Worm (Caenorhabditis elegans): Measurements from ENCODE around the gene C03G5.14.

The C03G5.14 gene

DNA sequence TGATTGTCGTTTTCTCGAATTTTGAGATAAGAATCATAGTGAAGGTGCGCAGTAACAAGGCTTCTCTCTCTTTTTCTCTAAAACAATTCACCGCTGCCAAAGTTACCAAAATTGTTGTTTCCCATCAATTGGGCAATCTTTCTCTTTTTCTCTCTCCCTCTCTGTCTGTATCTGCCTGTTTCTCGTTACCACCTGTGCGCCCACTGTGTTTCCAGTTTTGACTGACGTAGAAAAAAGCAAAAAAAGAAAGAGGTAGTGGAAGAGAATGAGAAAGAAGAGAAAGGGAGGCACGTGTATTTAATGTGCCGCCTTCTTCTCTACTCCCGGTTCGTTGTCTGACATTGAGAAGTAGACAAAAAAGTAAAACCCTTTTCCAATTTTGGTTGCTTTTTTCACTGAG is 28.4 kb downstream of the C03G5.14 start:
- TF ChIP-seq dao-5 (tag; optimal IDR thresholded peaks at IDR 0.05) (no peak), him-1 (tag; optimal IDR thresholded peaks at IDR 0.05) (no peak), W03F9.2 (tag; optimal IDR thresholded peaks at IDR 0.05) (no peak)

DNA sequence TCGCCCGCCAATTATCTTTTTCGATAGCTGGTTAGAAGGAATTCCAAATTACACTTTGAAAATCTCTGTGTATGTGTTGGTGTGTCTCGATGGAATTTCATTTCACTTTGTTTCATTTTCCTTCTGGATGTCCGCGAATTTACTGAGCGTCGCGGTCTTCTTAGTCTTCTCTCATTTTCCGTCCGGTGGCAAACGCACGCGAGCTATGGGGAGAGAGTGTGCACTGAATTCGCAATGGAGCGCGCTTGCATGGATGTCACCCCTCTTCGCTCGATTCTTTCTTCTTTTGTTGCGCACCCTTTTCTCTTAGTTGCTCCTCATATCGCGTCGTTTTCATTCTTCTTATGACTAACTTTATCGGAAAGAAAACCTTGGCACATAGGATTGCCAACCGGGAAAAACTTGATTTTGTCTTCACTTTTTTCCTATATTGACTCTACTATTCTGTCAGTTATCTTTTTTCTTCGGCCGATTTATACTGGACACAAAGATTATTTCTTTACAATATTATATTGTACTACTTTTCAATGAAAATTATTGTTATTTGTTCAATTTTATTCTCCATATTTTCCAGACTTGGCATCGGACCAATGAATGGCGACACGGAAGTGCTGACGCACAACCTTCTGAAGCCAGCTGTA is 30.1 kb downstream of the C03G5.14 start, which contains the start of gene dhhc-14:
TSS of gene dhhc-14 (plus strand) at position 591 of the 641 bp plus-strand sequence.
- TF ChIP-seq dao-5 (tag; optimal IDR thresholded peaks at IDR 0.05) (no peak), him-1 (tag; optimal IDR thresholded peaks at IDR 0.05) (no peak), W03F9.2 (tag; optimal IDR thresholded peaks at IDR 0.05) (no peak)

DNA sequence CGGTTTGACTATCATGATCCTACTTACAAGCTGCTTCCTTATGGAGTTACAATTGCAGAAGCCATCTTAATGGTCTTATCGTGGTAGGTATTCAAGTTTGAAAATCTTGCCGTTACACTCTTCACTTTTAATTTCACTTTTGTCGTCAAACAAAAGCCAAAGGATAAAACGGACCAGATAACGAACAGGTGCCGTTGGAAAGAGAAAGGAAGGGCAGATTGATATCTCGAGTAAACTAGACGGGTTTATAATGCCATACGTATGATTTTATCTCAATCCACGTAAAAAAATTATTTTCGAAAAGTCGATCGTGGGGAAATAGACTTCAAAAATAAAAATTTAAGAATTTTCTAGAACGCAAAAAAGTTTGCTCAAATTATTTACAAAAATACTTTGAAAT is 32.3 kb downstream of the C03G5.14 start:
- no peak for TF ChIP-seq dao-5 (tag; optimal IDR thresholded peaks at IDR 0.05)
- no peak for TF ChIP-seq W03F9.2 (tag; optimal IDR thresholded peaks at IDR 0.05)
- TF ChIP-seq him-1 (tag; optimal IDR thresholded peaks at IDR 0.05), result no peak

DNA sequence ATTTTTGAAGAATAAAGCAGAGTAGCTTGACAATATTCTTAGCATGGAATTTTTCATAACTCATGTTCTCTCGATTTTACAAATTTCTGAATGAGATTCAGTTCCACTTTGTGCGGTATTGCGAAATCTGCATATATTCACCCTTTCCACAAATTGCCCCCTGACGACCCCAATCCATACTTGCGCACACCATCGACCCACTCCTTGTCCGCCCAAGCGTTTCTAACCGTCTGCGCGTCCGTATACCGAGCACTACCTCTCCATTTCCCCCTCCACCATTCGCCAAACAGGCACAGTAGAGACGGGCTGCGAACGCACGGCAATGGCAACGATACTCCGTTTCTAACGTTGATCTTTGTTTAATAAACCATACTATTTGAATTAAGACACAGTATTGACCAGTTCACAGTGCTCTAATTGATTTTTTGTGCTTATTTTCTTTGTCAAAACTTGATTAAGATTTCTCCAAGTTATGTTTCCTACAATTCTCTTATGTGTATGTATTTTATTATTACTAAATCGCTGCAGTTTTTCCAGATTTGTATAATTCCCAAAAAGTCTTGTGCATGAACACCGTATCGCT is 35.0 kb downstream of the C03G5.14 start, which contains the start of gene utx-1:
TSS of gene utx-1 (plus strand) at position 533 of the 583 bp plus-strand sequence.
- no peak for TF ChIP-seq him-1 (tag; optimal IDR thresholded peaks at IDR 0.05)
- TF ChIP-seq W03F9.2 (tag; optimal IDR thresholded peaks at IDR 0.05), result no peak
- no peak for TF ChIP-seq dao-5 (tag; optimal IDR thresholded peaks at IDR 0.05)

DNA sequence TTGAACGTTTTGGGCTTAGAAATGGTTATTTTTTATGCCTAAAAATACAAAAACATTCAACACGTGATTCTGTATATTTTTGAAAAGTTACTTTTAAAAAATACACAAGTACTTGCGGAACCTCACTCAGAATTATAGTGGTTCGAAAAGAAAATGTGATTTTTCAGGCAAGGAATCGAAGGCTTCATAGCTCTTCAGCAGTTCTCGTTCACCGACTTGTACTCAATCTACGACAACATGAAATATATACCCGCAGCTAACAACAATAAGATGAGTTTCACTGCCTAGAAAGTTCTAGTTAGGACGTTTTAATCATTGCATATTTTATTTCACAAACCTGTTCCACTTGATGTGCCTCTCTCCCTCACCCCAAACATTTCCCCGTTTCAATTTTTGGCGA is 40.9 kb downstream of the C03G5.14 start:
- no peak for TF ChIP-seq W03F9.2 (tag; optimal IDR thresholded peaks at IDR 0.05)
- TF ChIP-seq him-1 (tag; optimal IDR thresholded peaks at IDR 0.05), result no peak

DNA sequence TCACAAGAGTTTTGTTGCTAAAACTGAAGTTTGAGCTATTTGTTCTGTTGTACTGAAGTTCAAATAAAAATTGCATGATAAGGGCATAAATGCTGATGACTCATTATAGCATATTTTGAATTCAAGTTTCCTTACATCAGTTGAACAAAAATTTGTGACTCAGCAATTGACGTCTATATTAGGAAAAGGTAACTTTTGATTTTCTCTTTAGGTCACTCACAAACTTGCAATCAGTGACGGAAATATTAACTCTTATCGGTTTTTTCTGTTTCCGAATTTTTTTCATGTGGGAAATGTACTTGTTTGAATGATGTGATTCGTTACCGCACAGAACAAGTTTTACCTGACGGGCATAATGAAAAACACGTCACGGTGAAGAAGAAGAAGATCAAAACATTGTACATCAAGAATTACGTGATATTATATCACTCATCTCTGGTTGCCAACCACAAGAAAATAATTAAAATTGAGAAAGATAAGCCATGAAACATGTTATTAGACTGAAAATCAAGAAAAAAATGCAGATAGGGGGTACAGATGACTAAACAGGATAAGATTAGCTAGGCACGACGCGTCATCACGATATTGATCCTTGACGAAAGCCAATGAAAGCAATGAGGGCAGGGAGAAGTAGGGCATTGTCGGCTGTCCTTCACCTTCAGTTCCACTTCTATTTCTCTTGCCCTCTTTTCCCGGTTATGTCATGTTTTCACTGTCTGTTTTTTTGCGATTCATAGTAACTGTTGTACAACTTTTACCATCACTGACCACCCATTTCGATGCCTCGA is 42.1 kb downstream of the C03G5.14 start:
- TF ChIP-seq dao-5 (tag; optimal IDR thresholded peaks at IDR 0.05), result no peak
- no peak for TF ChIP-seq W03F9.2 (tag; optimal IDR thresholded peaks at IDR 0.05)
- TF ChIP-seq him-1 (tag; optimal IDR thresholded peaks at IDR 0.05), result no peak

DNA sequence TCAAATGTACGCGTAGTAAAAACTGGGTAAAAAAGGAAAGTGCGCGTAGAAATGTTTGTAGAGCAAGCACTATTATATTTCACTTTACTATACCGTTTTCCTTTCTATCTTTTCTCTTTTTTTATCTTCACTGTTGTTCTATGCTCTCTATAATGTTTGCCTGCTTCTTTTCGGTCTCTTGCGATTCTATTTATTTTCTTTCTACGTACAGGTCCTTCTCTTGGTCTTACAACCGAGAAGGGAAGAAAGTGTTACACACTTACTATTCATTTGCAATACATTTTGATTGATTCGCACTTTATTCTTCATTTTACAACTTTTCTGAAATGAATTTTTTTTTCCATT is 42.7 kb downstream of the C03G5.14 start:
- TF ChIP-seq dao-5 (tag; optimal IDR thresholded peaks at IDR 0.05) (no peak), W03F9.2 (tag; optimal IDR thresholded peaks at IDR 0.05) (no peak), him-1 (tag; optimal IDR thresholded peaks at IDR 0.05) (no peak)

DNA sequence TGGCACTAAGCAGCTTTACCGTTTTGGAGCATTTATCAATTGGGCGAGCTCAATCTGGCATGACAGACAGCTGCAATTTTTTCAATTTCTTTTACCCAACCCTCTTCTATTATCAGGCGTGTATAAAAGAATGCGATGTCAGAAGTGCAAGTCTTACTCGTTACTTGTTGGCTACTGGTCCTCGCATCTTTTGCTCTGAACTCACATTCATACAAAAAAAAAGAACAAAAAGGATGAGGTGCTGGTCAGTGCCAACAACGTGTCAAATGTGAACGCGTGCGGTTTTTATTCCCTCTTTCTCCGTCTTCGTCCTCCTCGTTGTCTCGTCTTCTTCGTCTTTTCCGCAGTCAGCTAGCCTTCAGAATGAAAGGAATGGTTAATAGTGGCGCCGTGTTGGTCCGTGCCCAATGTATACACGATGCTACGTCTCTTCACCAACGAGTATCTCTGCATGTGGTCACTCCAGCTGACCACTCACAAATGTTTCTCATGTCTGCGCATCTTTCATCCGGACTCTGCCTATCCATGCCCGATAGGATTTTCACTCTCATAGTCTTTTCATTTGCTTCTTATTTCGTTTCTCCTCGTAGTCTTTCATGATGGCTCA is 44.2 kb downstream of the C03G5.14 start:
- no peak for TF ChIP-seq him-1 (tag; optimal IDR thresholded peaks at IDR 0.05)
- no peak for TF ChIP-seq dao-5 (tag; optimal IDR thresholded peaks at IDR 0.05)
- TF ChIP-seq W03F9.2 (tag; optimal IDR thresholded peaks at IDR 0.05), result no peak

DNA sequence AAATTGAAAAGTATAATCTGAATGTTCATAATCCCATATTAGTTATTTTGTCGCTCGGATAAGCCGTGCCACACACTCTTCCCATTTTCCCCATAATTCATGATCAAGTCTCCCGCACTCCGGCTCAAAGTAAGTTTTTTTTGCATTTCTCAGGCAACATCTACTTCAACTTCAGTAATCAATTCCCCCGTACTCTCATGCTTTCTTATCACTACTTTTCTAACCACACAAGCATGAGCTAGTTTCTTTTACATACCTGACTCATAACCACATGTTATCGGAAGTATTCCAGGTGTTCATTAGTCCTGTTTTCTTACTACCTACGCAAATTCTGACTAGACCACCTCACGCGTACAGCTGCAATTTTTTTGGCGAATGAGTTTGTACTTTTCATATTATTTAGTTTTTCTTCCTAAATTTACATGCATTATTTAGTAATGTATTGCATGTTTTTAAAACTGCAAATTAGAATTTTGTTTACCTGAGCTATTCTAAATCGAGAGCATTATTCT is 44.9 kb downstream of the C03G5.14 start:
- TF ChIP-seq dao-5 (tag; optimal IDR thresholded peaks at IDR 0.05), result no peak
- no peak for TF ChIP-seq W03F9.2 (tag; optimal IDR thresholded peaks at IDR 0.05)
- TF ChIP-seq him-1 (tag; optimal IDR thresholded peaks at IDR 0.05), result no peak

DNA sequence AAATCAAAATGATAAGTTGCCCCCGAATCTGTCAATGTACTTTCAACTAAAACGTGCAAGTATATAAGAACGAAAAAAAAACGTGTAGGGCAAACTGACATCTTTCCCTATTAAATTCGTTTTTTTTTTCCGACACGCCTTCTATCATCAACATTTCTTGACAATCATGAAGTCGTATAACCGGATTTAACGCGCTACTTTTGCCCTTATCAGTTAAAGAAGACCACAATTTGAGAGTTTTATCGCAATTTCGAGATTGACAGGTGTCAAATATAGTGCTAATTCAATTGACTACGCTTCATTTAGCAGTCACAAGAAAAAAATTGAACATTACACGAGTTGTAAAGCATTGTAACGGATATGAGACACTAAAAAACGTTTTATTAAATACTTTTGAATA is 45.5 kb downstream of the C03G5.14 start:
- no peak for TF ChIP-seq W03F9.2 (tag; optimal IDR thresholded peaks at IDR 0.05)
- TF ChIP-seq him-1 (tag; optimal IDR thresholded peaks at IDR 0.05), result no peak
- TF ChIP-seq dao-5 (tag; optimal IDR thresholded peaks at IDR 0.05), result no peak

DNA sequence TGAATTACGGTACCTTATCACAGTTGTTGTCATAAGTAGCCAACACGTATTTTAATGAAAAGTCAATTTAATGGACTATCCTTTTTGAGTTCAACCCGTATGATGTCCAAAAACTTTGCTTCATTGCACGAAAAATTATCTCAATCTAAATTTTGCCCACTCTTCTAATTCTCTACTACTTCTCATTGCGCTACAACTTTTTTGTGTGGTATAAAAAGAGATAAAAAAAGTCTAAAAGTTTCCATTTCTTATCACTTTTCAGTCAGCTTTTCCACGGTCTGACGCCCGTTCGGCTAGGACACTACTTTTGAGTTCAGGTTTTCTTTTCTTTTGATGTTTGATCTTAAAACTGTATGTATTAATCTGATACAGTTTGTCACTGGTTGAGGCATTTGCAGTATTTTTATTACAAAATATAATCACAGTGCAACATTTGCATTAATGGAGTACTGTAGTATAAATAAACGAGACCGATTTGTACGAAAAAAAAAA is 46.2 kb downstream of the C03G5.14 start:
- no peak for TF ChIP-seq W03F9.2 (tag; optimal IDR thresholded peaks at IDR 0.05)

DNA sequence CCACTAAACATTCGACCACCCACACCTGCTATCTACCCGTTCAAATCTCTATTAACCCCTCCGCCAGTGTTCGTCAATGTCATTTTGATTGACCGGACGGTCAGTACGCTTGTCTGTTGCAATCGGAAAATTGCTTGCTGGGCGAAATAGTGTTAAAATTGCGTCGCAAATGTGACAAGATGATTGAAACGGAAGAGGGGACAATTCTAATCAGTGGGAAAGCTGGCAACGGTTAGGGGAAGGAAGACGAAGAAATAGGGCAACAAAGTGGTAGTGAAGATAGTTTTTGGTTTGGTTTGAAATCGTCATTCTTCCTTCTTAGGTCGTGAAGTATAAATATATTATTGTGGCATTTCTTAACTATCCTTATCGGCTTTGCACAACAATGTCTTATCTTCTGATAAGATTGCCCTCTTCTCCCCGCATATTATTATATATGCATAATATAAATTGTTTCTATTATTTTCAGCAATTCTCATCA is 46.7 kb downstream of the C03G5.14 start:
- TF ChIP-seq him-1 (tag; optimal IDR thresholded peaks at IDR 0.05) (no peak), W03F9.2 (tag; optimal IDR thresholded peaks at IDR 0.05) (no peak), dao-5 (tag; optimal IDR thresholded peaks at IDR 0.05) (no peak)

DNA sequence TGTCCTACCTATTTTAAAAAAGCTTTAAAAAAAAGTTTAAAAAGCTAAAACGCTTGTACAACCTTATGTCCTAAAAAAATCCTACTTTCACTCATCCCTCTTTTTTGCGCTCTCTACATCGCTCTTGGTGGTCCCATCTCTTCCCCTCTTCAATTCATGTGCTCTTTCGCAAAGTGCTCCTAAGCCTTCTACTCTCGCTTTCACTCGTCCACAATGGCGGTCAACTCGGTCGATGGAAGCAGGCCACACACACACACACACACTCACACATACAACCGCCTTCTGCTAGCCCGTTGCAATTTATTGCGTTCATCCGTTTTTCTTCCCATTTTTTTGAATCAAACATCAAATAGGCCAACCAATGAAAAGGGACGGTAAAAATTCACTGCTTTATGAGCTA is 47.4 kb downstream of the C03G5.14 start:
- TF ChIP-seq dao-5 (tag; optimal IDR thresholded peaks at IDR 0.05) (no peak), him-1 (tag; optimal IDR thresholded peaks at IDR 0.05) (no peak), W03F9.2 (tag; optimal IDR thresholded peaks at IDR 0.05) (no peak)

Measured in whole organism, L4/young adult.